Worm (Caenorhabditis elegans): ENCODE results near the gene K10H10.13.

K10H10.13 gene

DNA sequence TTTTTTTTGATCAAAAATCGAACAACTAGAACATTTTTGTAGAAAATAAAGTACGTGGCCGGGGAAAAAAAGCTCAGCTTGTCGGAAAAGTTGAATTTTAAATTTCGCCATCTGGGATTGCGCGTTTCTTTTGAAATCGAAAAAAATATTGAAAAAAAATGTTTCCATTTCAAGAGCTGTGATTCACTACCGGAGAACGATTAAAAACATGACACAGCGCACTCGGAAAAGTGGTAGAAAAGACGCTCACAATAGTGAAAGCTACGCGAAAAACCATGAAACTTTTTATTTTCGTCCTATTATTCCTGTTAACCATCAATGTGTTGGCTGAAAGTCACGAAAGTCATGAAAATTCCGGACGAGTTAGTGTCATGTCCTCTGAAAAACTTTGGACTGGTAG is 26.6 kb upstream of the K10H10.13 start, which contains the start of the genes clec-147 and C04H5.7:
Gene clec-147, minus strand, starts transcription at position 101 of the 400 bp plus-strand sequence.
Gene C04H5.7, plus strand, starts transcription at position 219 of the 400 bp plus-strand sequence.
- TF ChIP-seq snpc-4 (tag; optimal IDR thresholded peaks at IDR 0.05) (no peak), nhr-28 (tag; optimal IDR thresholded peaks at IDR 0.05) (no peak), M03D4.4 (tag; optimal IDR thresholded peaks at IDR 0.05) (no peak), cnd-1 (tag; optimal IDR thresholded peaks at IDR 0.05) (no peak), ceh-43 (GFP tag; optimal IDR thresholded peaks at IDR 0.05) (no peak), zip-8 (tag; optimal IDR thresholded peaks at IDR 0.05) (no peak), elt-1 (tag; optimal IDR thresholded peaks at IDR 0.05; ENCODE audit: borderline replicate concordance, insufficient read depth) (no peak), flh-1 (GFP tag; optimal IDR thresholded peaks at IDR 0.05) (no peak), mab-5 (tag; optimal IDR thresholded peaks at IDR 0.05) (no peak), lsy-2 (tag; optimal IDR thresholded peaks at IDR 0.05) (no peak), sptf-1 (tag; optimal IDR thresholded peaks at IDR 0.05) (no peak), unc-62 (GFP tag; optimal IDR thresholded peaks at IDR 0.05) (no peak), bed-3 (GFP tag; optimal IDR thresholded peaks at IDR 0.05) (no peak), tbx-8 (GFP tag; optimal IDR thresholded peaks at IDR 0.05) (no peak), ham-2 (GFP tag; optimal IDR thresholded peaks at IDR 0.05) (no peak), nhr-237 (tag; optimal IDR thresholded peaks at IDR 0.05) (no peak), elt-3 (tag; optimal IDR thresholded peaks at IDR 0.05) (no peak), sem-2 (GFP tag; optimal IDR thresholded peaks at IDR 0.05) (no peak), pha-4 (tag; optimal IDR thresholded peaks at IDR 0.05) (no peak)

- no peak for TF ChIP-seq ceh-83 (GFP tag; optimal IDR thresholded peaks at IDR 0.05)
- no peak for TF ChIP-seq nhr-76 (tag; optimal IDR thresholded peaks at IDR 0.05)
- TF ChIP-seq ces-1 (GFP tag; optimal IDR thresholded peaks at IDR 0.05) = no peak
- no peak for TF ChIP-seq lin-13 (tag; optimal IDR thresholded peaks at IDR 0.05)
- TF ChIP-seq unc-120 (tag; optimal IDR thresholded peaks at IDR 0.05; ENCODE audit: poor library complexity, severe bottlenecking) = no peak
- no peak for TF ChIP-seq bed-3 (GFP tag; optimal IDR thresholded peaks at IDR 0.05)
Observed at ce11 chrII:14534000-14534399, 22.9 kb upstream of the K10H10.13 start, which contains the start of gene C04H5.1. TSS of gene C04H5.1 (plus strand) at chrII:14534300.

- TF ChIP-seq lin-13 (tag; optimal IDR thresholded peaks at IDR 0.05) (peak; percentile 54), sptf-1 (tag; optimal IDR thresholded peaks at IDR 0.05) (peak; percentile 83), lin-32 (GFP tag; optimal IDR thresholded peaks at IDR 0.05) (peak; percentile 49), blmp-1 (tag; optimal IDR thresholded peaks at IDR 0.05) (no peak), ceh-43 (GFP tag; optimal IDR thresholded peaks at IDR 0.05) (peak; percentile 85), unc-120 (tag; optimal IDR thresholded peaks at IDR 0.05; ENCODE audit: poor library complexity, severe bottlenecking) (peak; percentile 31), mls-2 (tag; optimal IDR thresholded peaks at IDR 0.05) (peak; percentile 32), ces-1 (GFP tag; optimal IDR thresholded peaks at IDR 0.05) (peak; percentile 87), ceh-83 (GFP tag; optimal IDR thresholded peaks at IDR 0.05) (no peak), drap-1 (GFP tag; optimal IDR thresholded peaks at IDR 0.05) (peak; percentile 51), nhr-237 (tag; optimal IDR thresholded peaks at IDR 0.05) (peak; percentile 61), nhr-28 (tag; optimal IDR thresholded peaks at IDR 0.05) (no peak), M03D4.4 (tag; optimal IDR thresholded peaks at IDR 0.05) (peak; percentile 40), bed-3 (GFP tag; optimal IDR thresholded peaks at IDR 0.05) (peak; percentile 31), cnd-1 (tag; optimal IDR thresholded peaks at IDR 0.05) (no peak), lsy-2 (tag; optimal IDR thresholded peaks at IDR 0.05) (peak; percentile 95), mep-1 (tag; optimal IDR thresholded peaks at IDR 0.05) (peak; percentile 20), ham-2 (GFP tag; optimal IDR thresholded peaks at IDR 0.05) (no peak)
Observed at ce11 chrII:14528233-14528802, 17.2 kb upstream of the K10H10.13 start, which contains the start of the genes F57C2.5 and spat-1. TSS of gene F57C2.5 (minus strand) at chrII:14528239. TSS of gene spat-1 (plus strand) at chrII:14528752.

DNA sequence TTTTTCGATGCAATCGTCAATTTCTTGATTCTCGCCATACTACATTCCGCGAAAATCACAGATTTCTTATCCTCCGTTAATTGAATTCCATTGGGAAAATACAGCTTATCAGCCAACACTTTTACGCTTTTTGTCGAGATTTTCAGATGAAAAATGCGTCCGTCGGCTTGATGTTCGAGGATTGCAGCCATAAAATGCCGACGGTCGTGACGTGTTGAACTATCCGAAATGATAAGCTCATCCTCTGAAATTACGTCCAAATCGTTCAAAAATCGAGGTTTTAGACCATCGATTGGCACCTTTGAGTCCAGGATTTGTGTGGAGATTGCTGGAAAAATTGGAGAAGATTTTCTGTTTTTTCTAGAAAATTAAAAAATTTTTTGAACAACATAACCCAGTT is 16.0 kb upstream of the K10H10.13 start:
- TF ChIP-seq ztf-11 (tag; optimal IDR thresholded peaks at IDR 0.05) (no peak), mab-5 (tag; optimal IDR thresholded peaks at IDR 0.05) (no peak)

ce11 chrII:14525013-14525412 is 13.9 kb upstream of the K10H10.13 start, which contains the start of gene F57C2.4:
TSS of gene F57C2.4 (plus strand) at chrII:14525313.
- no peak for TF ChIP-seq lsy-2 (tag; optimal IDR thresholded peaks at IDR 0.05)
- no peak for TF ChIP-seq unc-120 (tag; optimal IDR thresholded peaks at IDR 0.05; ENCODE audit: poor library complexity, severe bottlenecking)
- TF ChIP-seq sem-2 (GFP tag; optimal IDR thresholded peaks at IDR 0.05) = no peak
- no peak for TF ChIP-seq elt-1 (tag; optimal IDR thresholded peaks at IDR 0.05; ENCODE audit: borderline replicate concordance, insufficient read depth)
- TF ChIP-seq unc-39 (tag; optimal IDR thresholded peaks at IDR 0.05) = no peak
- TF ChIP-seq nhr-12 (tag; optimal IDR thresholded peaks at IDR 0.05) = no peak
- no peak for TF ChIP-seq ceh-39 (tag; optimal IDR thresholded peaks at IDR 0.05)
- no peak for TF ChIP-seq ceh-83 (GFP tag; optimal IDR thresholded peaks at IDR 0.05)
- no peak for TF ChIP-seq unc-62 (GFP tag; optimal IDR thresholded peaks at IDR 0.05)
- TF ChIP-seq lin-32 (GFP tag; optimal IDR thresholded peaks at IDR 0.05) = no peak
- TF ChIP-seq nhr-237 (tag; optimal IDR thresholded peaks at IDR 0.05) = no peak
- no peak for TF ChIP-seq tbx-8 (GFP tag; optimal IDR thresholded peaks at IDR 0.05)
- no peak for TF ChIP-seq elt-3 (tag; optimal IDR thresholded peaks at IDR 0.05)
- TF ChIP-seq ham-2 (GFP tag; optimal IDR thresholded peaks at IDR 0.05) = no peak
